Fruit fly (Drosophila melanogaster): ENCODE measurements around the gene Octbeta1R.

Octbeta1R gene

dm6 chr3R:22530305-22530704, 33.3 kb downstream of the Octbeta1R start, which contains the start of gene CG33099 (continued):
- TF ChIP-seq pan (optimal IDR thresholded peaks at IDR 0.05) (no peak), pan (GFP tag; optimal IDR thresholded peaks at IDR 0.05 in 1 of 2, IDR thresholded peaks at IDR 0.05 in 1 of 2) (peak in 1 of 2 experiments; percentile 30), CG1832 (GFP tag; optimal IDR thresholded peaks at IDR 0.05) (no peak), CHES-1-like (GFP tag; optimal IDR thresholded peaks at IDR 0.05) (peak; percentile 40), NK7.1 (GFP tag; optimal IDR thresholded peaks at IDR 0.05) (peak; percentile 1), sens (GFP tag) (peak; percentile 83), wdn (GFP tag; IDR thresholded peaks at IDR 0.05) (no peak), Deaf1 (tag; optimal IDR thresholded peaks at IDR 0.05) (peak; percentile 39), Ada2b (GFP tag; IDR thresholded peaks at IDR 0.05) (no peak), CG14441 (GFP tag; IDR thresholded peaks at IDR 0.05) (no peak), gem (tag; optimal IDR thresholded peaks at IDR 0.05) (peak; percentile 39), CG8478 (optimal IDR thresholded peaks at IDR 0.05) (no peak), CG13424 (tag; optimal IDR thresholded peaks at IDR 0.05) (peak; percentile 38), p53 (GFP tag; optimal IDR thresholded peaks at IDR 0.05) (peak; percentile 38), CoRest (tag; optimal IDR thresholded peaks at IDR 0.05) (no peak), CG2202 (tag; optimal IDR thresholded peaks at IDR 0.05) (peak; percentile 43), CG3281 (GFP tag; optimal IDR thresholded peaks at IDR 0.05) (peak; percentile 57), CG7556 (GFP tag; optimal IDR thresholded peaks at IDR 0.05) (peak; percentile 2), Xrp1 (GFP tag; IDR thresholded peaks at IDR 0.05) (peak; percentile 51), ken (GFP tag; IDR thresholded peaks at IDR 0.05) (0 out of 3 replicates have a peak, but pooled peaks have one; percentile 30), CG6654 (GFP tag; optimal IDR thresholded peaks at IDR 0.05) (no peak), CG10267 (tag; optimal IDR thresholded peaks at IDR 0.05) (peak; percentile 7), CG2712 (tag; optimal IDR thresholded peaks at IDR 0.05) (peak; percentile 25), bsh (GFP tag; optimal IDR thresholded peaks at IDR 0.05) (peak in 1 of 2 experiments; percentile 29), CG12659 (GFP tag; optimal IDR thresholded peaks at IDR 0.05) (peak; percentile 49), D19A (tag; optimal IDR thresholded peaks at IDR 0.05) (no peak), kay (GFP tag; optimal IDR thresholded peaks at IDR 0.05) (peak; percentile 4), sens-2 (GFP tag; IDR thresholded peaks at IDR 0.05) (peak; percentile 7; the same call in 1 of the 2 replicates), ac (GFP tag; optimal IDR thresholded peaks at IDR 0.05) (peak; percentile 13), CG18262 (tag; optimal IDR thresholded peaks at IDR 0.05) (peak; percentile 14), CG8924 (tag; optimal IDR thresholded peaks at IDR 0.05) (peak; percentile 48), Antp (GFP tag; optimal IDR thresholded peaks at IDR 0.05) (peak; percentile 6), bab2 (GFP tag; optimal IDR thresholded peaks at IDR 0.05) (peak; percentile 24), CG7271 (tag; optimal IDR thresholded peaks at IDR 0.05) (peak; percentile 0), Asciz (GFP tag; optimal IDR thresholded peaks at IDR 0.05) (peak; percentile 56), slp2 (GFP tag; optimal IDR thresholded peaks at IDR 0.05) (peak; percentile 9), HLH3B (GFP tag; IDR thresholded peaks at IDR 0.05) (peak; percentile 47; the same call in 1 of the 2 replicates), CG18599 (GFP tag; optimal IDR thresholded peaks at IDR 0.05) (peak; percentile 67), CG33557 (GFP tag; optimal IDR thresholded peaks at IDR 0.05) (peak; percentile 54), CG3838 (GFP tag; optimal IDR thresholded peaks at IDR 0.05) (peak; percentile 9), Nf-YC (tag; optimal IDR thresholded peaks at IDR 0.05) (peak; percentile 17), CG13123 (GFP tag; optimal IDR thresholded peaks at IDR 0.05) (peak; percentile 30), vfl (GFP tag; optimal IDR thresholded peaks at IDR 0.05) (no peak), vvl (GFP tag; IDR thresholded peaks at IDR 0.05) (peak; percentile 47; the same call in 1 of the 2 replicates), aop (GFP tag; IDR thresholded peaks at IDR 0.05) (0 out of 2 replicates have a peak, but pooled peaks have one; percentile 24), sqz (GFP tag; optimal IDR thresholded peaks at IDR 0.05) (peak; percentile 35), Hr3 (GFP tag; optimal IDR thresholded peaks at IDR 0.05) (no peak), Usf (GFP tag; optimal IDR thresholded peaks at IDR 0.05) (no peak), CG1024 (GFP tag; IDR thresholded peaks at IDR 0.05) (peak; percentile 27; the same call in 1 of the 2 replicates), CG3995 (GFP tag; optimal IDR thresholded peaks at IDR 0.05) (no peak), Sry-δ (GFP tag; optimal IDR thresholded peaks at IDR 0.05) (peak; percentile 8)
